Fruit fly (Drosophila melanogaster): ENCODE results near the gene Hmbs.
A peak's percentile ranks its signal among the peaks of the same experiment; 100 is the strongest.

Hmbs gene

dm6 chr3L:1349397-1349796 is 14.7 kb downstream of the Hmbs start:
- no peak for TF ChIP-seq noc (tag; optimal IDR thresholded peaks at IDR 0.05)

DNA sequence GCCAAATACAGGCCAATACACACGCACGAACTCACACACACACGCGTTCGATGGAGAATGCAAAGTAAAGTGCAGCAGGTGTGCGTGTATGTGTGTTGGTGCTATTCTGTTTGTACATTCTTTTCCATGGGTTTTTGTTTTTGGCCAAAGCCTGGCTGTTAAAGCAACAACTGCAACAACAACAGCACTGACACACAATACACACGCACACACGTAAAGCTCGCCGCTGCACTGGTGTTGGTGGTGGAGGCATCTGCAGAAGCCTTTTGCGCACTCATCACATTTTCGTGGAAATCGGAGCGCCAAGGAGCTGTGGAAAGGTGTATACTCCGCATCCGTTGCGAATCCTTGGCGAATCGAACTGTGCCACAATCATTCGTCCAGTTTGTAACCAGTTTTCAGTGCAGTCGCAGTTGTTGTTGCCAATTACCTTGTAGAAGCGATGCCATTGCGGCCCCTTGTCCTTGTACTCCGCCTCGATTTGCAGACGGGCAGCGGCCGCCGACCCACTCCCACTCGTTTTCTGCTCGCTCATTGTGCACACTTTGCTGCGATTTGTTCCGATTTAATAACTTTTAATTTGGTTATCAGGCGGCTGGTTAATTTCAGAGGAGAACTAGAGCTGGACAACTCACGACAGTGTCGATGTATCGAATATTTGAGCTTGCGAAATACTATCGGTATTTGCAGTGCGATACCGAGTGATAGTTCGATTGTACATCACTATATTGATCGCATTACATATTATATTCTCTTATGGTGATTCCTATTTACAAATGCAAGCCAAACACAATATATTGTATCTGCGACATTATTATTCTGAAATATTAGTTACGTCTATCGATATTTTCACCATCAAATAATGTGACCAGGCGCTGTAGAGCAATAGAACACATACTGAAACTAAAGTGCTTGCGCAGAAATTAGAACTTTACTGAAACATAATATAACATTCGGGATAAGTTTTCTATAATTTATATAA is 15.5 kb downstream of the Hmbs start:
- TF ChIP-seq noc (tag; optimal IDR thresholded peaks at IDR 0.05) = peak; percentile 21

dm6 chr3L:1350924-1351215 is 16.2 kb downstream of the Hmbs start, which contains the start of gene CG9166:
Gene CG9166 (plus strand): TSS chr3L:1351116.
- TF ChIP-seq noc (tag; optimal IDR thresholded peaks at IDR 0.05) = no peak

DNA sequence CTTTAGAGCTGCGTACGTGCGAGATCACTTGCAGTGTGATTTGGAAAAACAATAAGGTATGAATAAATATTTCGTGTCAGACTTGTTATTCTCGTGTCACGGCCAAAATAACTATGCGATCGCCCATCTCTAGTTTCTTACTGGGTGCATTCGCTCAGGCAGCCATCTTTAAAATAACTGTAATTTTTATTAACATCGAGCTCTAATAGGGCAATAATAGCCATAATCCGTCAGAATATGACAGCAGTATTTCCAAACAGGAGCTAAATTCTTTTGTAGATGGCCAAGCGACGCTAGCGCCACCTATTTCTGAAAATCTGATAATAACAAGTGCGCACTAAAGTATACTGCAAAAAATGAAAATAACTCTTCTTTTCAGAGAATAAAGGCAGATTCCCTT is 17.4 kb downstream of the Hmbs start:
- TF ChIP-seq noc (tag; optimal IDR thresholded peaks at IDR 0.05) = no peak

dm6 chr3L:1354214-1354613 is 19.5 kb downstream of the Hmbs start:
- no peak for TF ChIP-seq noc (tag; optimal IDR thresholded peaks at IDR 0.05)

- no peak for TF ChIP-seq noc (tag; optimal IDR thresholded peaks at IDR 0.05)
Observed at dm6 chr3L:1358338-1358737, 23.6 kb downstream of the Hmbs start.

dm6 chr3L:1364368-1364767 is 29.7 kb downstream of the Hmbs start:
- TF ChIP-seq noc (tag; optimal IDR thresholded peaks at IDR 0.05) = no peak

dm6 chr3L:1366879-1367650 is 32.4 kb downstream of the Hmbs start:
- TF ChIP-seq noc (tag; optimal IDR thresholded peaks at IDR 0.05) = no peak

DNA sequence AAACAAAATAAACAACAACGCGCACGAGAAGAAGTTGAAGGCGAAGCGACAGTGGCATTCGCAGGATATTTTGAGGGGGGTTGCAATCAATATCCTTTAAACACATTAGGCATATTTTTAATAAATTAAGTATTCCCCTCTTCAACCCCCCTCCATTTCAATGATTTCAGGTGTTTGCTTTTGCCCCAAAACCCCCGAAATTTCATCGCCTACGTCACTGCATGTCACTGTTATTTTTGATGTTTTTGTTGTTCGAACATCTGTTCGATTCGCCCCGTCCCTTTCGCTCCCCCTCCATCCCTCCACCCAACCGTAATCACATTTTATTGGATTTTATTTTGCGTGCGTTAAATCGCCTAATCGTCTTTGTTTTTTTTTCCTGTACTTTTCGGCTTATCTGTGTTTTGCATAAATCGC is 33.5 kb downstream of the Hmbs start:
- TF ChIP-seq noc (tag; optimal IDR thresholded peaks at IDR 0.05) = peak; percentile 37

dm6 chr3L:1370099-1370678 is 35.5 kb downstream of the Hmbs start, which contains the start of gene ru:
Gene ru (plus strand): TSS chr3L:1370628.
- no peak for TF ChIP-seq noc (tag; optimal IDR thresholded peaks at IDR 0.05)

dm6 chr3L:1370939-1371338 is 36.2 kb downstream of the Hmbs start:
- no peak for TF ChIP-seq noc (tag; optimal IDR thresholded peaks at IDR 0.05)

DNA sequence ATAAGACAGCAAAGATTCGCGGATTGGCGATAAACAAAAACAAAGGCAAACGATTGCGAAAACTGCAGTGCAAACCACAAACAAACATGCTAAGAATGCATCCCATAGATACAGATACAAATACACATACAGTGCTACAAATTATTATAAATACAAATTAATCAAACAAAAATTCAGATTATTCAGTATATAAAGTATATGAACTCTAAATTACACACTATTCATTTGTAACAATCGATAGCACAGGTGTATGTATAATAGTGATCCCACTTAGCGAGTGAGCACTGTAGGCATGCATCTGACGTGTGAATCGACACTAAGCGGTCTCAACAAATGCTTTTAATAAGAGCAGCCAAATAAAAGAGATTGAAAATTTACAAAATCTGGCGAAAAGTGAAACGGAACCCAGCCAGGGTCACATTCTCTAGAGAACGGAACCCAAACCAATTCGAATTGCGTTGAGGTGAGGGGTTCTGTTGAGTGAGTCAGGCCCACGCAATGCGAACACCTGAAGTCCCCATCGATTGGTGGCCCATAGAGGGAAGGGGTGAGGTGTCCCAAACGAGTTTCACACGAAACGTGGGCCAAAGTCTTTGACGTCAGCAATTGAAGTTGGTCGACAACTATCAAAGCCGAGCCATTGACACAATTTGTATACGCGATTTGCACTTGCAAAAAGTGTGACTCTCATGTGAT is 39.9 kb downstream of the Hmbs start:
- TF ChIP-seq noc (tag; optimal IDR thresholded peaks at IDR 0.05) = no peak

- no peak for TF ChIP-seq noc (tag; optimal IDR thresholded peaks at IDR 0.05)
Observed at dm6 chr3L:1376014-1376745, 41.5 kb downstream of the Hmbs start.

dm6 chr3L:1378098-1378645 is 43.5 kb downstream of the Hmbs start:
- TF ChIP-seq noc (tag; optimal IDR thresholded peaks at IDR 0.05) = no peak
